Worm (Caenorhabditis elegans) whole organism, early embryonic: ENCODE measurements around the gene F09B9.5.

ENCODE experiments used
- B0310.2 ChIP-seq: sonication (generic microtip); optimal IDR thresholded peaks from 2 replicates; lab custom pipeline; 2016; ENCODE audit warnings: mild to moderate bottlenecking, missing genetic modification characterization, missing compliant biosample characterization
- F13C5.2 ChIP-seq: sonication (generic microtip); optimal IDR thresholded peaks from 2 replicates; lab custom pipeline; 2017; ENCODE audit warnings: mild to moderate bottlenecking, missing genetic modification characterization, inconsistent platforms, missing compliant biosample characterization
- aly-1 ChIP-seq: sonication (generic microtip); optimal IDR thresholded peaks from 2 replicates; lab custom pipeline; 2016; ENCODE audit warnings: missing genetic modification characterization, missing compliant biosample characterization
- ama-1 ChIP-seq: fragments of 150-350 bp; optimal IDR thresholded peaks from 2 replicates; lab custom pipeline; 2014
- ceh-13 ChIP-seq: fragments of 200-800 bp; sonication (Bioruptor generic); optimal IDR thresholded peaks from 2 replicates; lab custom pipeline; 2018; ENCODE audit warnings: mild to moderate bottlenecking, missing genetic modification characterization, missing compliant biosample characterization
- ceh-36 ChIP-seq: sonication (generic microtip); optimal IDR thresholded peaks from 2 replicates; lab custom pipeline; 2016; ENCODE audit warnings: missing genetic modification characterization, inconsistent platforms, missing compliant biosample characterization
- ets-7 ChIP-seq: sonication (generic microtip); optimal IDR thresholded peaks from 2 replicates; lab custom pipeline; 2016; ENCODE audit warnings: missing genotype, missing genetic modification characterization, missing compliant biosample characterization
- flt-1 ChIP-seq: fragments of 200-800 bp; sonication (Bioruptor generic); IDR thresholded peaks from 2 replicates; pipeline ENCODE4 v1.3.6; 2022; ENCODE audit warnings: missing genetic modification characterization, missing compliant biosample characterization
- hmbx-1 ChIP-seq: sonication (generic microtip); optimal IDR thresholded peaks from 2 replicates; lab custom pipeline; 2016; ENCODE audit warnings: mild to moderate bottlenecking, missing genetic modification characterization, missing compliant biosample characterization
- hmg-4 ChIP-seq: fragments of 200-800 bp; sonication (Bioruptor generic); optimal IDR thresholded peaks from 2 replicates; lab custom pipeline; 2018; ENCODE audit warnings: mild to moderate bottlenecking, missing genetic modification characterization, missing compliant biosample characterization
- hnd-1 ChIP-seq: sonication (generic microtip); optimal IDR thresholded peaks from 2 replicates; lab custom pipeline; 2016; ENCODE audit warnings: missing genetic modification characterization, missing compliant biosample characterization
- pes-1 ChIP-seq: fragments of 200-800 bp; sonication (Bioruptor generic); IDR thresholded peaks from 2 replicates; pipeline ENCODE4 v1.3.6; 2022; ENCODE audit warnings: missing genetic modification reagents, missing genetic modification characterization, missing compliant biosample characterization
- scrt-1 ChIP-seq: fragments of 200-800 bp; sonication (Bioruptor generic); IDR thresholded peaks from 2 replicates; pipeline ENCODE4 v1.3.6; 2022; ENCODE audit warnings: missing genetic modification characterization, missing compliant biosample characterization
- sea-1 ChIP-seq: fragments of 200-800 bp; sonication (Bioruptor generic); conservative IDR thresholded peaks from 2 replicates; pipeline ENCODE4 v1.3.6; 2022; ENCODE audit warnings: missing genetic modification characterization, missing compliant biosample characterization
- tbx-11 ChIP-seq: fragments of 200-800 bp; sonication (Bioruptor generic); IDR thresholded peaks from 2 replicates; pipeline ENCODE4 v1.3.6; 2022; ENCODE audit warnings: missing genetic modification characterization, missing compliant biosample characterization
- tbx-37 ChIP-seq: fragments of 200-800 bp; sonication (Bioruptor generic); conservative IDR thresholded peaks from 2 replicates; pipeline ENCODE4 v1.3.6; 2022; ENCODE audit warnings: missing genetic modification reagents, missing genetic modification characterization, missing compliant biosample characterization
- tra-4 ChIP-seq: sonication (generic microtip); optimal IDR thresholded peaks from 2 replicates; lab custom pipeline; 2017; ENCODE audit warnings: missing genetic modification characterization, missing compliant biosample characterization

Gene F09B9.5

DNA sequence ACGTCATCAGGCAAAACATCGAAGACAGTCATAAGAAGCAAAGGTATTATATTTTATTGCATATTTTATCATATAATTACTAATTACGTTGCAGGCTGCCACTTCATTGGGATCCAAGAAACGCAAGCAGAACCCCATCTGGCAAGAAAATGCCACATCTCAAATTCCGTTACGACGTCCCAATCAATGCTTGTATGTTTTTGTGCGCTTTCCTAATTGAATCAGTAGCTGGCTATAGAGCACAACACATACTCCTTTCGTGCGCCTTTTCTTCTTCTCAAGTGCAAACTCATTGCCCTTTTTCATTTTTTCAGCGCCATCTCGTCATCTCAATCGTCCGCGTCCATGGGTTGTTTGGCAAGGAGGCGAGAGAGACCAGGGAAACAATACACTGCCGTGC lies 3.7 kb upstream of the F09B9.5 start:
- TF ChIP-seq ama-1 (lab: Kevin White, UChicago), result no peak
- TF ChIP-seq aly-1 (tag; lab: Kevin White, UChicago), result no peak
- no peak for TF ChIP-seq F13C5.2 (tag; lab: Kevin White, UChicago)
- no peak for TF ChIP-seq ceh-36 (tag; lab: Kevin White, UChicago)
- no peak for TF ChIP-seq hmg-4 (GFP tag; lab: Kevin White, UChicago)
- no peak for TF ChIP-seq hnd-1
- no peak for TF ChIP-seq sea-1 (GFP tag; lab: Robert Waterston, UW)
- TF ChIP-seq B0310.2, result no peak
- TF ChIP-seq ceh-13 (GFP tag; lab: Kevin White, UChicago), result no peak
- TF ChIP-seq tbx-37 (GFP tag; lab: Robert Waterston, UW), result no peak
- no peak for TF ChIP-seq tra-4 (tag; lab: Kevin White, UChicago)
- no peak for TF ChIP-seq hmbx-1
- TF ChIP-seq flt-1 (GFP tag; lab: Robert Waterston, UW), result no peak
- TF ChIP-seq pes-1, result no peak
- no peak for TF ChIP-seq scrt-1
- TF ChIP-seq ets-7 (tag; lab: Kevin White, UChicago), result no peak

DNA sequence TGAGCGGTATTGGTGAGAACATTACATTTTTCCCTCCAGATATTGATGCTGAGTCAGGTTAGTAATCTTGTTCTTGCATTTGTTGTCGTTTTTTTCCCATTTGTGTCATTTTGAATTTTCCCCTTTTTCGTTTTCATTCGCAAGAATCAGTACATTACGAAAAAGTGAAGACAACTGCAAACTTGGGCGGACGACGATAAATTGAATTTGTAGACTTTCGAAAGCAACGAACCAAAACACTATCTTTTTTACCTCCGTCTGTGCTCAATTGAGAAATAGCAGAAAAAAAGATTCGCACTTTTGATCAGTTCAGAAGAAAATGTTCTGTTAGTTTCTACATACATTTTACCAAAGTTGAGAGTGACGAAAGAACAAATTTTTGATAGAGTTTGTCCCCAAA lies 510 bp downstream of the F09B9.5 start:
- no peak for TF ChIP-seq hnd-1
- TF ChIP-seq ceh-13 (GFP tag; lab: Kevin White, UChicago), result no peak
- TF ChIP-seq hmbx-1, result no peak

DNA sequence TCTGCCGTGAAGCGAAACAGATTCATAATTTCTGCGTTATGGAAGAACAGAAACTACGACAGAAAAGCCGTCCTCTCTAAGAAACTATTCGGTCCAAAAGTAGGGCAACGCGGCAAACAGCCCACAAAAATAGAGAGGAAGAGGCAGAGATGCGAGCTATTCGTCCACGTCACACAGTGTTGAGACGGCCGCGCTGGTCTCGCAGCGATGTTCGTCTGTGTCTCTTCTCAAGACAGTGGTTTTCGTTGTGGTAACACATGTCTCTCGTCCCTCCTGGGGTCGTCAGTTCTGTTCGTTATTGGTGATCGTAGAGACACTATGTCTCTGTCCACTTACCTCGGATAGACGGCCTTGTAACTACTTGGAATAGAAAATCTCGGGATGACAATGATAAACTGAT lies 4.1 kb downstream of the F09B9.5 start, which contains the start of gene erd-2.1:
erd-2.1 (minus strand) TSS at position 114 of the 400 bp plus-strand sequence.
- TF ChIP-seq ets-7 (tag; lab: Kevin White, UChicago) (no peak), hmg-4 (GFP tag; lab: Kevin White, UChicago) (peak; percentile 59)

DNA sequence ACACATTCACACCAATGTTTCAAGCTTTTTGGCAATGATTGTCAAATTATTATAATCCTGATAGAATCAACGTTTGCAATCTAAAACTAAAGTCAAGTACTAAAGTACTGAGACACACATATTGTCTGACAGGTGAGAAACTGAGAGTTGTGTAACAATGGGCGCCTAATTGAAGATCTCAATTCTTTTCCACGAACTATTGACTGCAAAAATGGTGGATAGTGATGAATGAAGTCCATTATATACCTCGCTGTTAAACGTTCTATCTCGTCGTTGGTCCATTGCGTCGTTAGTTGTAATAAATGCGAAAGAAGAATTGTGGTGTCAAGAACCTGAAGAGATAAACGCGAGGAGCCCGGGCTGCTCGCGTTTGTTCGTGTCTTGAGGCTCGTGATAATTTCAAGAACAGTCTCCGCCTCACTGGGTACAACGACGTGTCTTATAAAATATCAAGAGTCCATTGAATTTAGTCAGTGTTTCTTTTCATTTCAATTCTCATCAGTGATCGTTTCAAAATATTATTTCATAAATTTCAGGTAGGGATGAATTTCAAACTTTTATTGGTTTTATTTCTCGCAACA lies 5.6 kb downstream of the F09B9.5 start, which contains the start of gene F09B9.4:
F09B9.4 (plus strand) TSS at position 531 of the 581 bp plus-strand sequence.
- no peak for TF ChIP-seq ets-7 (tag; lab: Kevin White, UChicago)
- TF ChIP-seq tra-4 (tag; lab: Kevin White, UChicago), result no peak
- no peak for TF ChIP-seq F13C5.2 (tag; lab: Kevin White, UChicago)
- TF ChIP-seq hnd-1, result no peak
- TF ChIP-seq tbx-11 (GFP tag; lab: Robert Waterston, UW), result no peak
- TF ChIP-seq flt-1 (GFP tag; lab: Robert Waterston, UW), result no peak
- no peak for TF ChIP-seq pes-1
- TF ChIP-seq hmbx-1, result no peak
- TF ChIP-seq ceh-36 (tag; lab: Kevin White, UChicago), result no peak
- no peak for TF ChIP-seq ama-1 (lab: Kevin White, UChicago)
- no peak for TF ChIP-seq sea-1 (GFP tag; lab: Robert Waterston, UW)
- no peak for TF ChIP-seq B0310.2
- no peak for TF ChIP-seq ceh-13 (GFP tag; lab: Kevin White, UChicago)
- TF ChIP-seq hmg-4 (GFP tag; lab: Kevin White, UChicago), result no peak
- no peak for TF ChIP-seq aly-1 (tag; lab: Kevin White, UChicago)
- TF ChIP-seq scrt-1, result no peak
- TF ChIP-seq tbx-37 (GFP tag; lab: Robert Waterston, UW), result no peak

DNA sequence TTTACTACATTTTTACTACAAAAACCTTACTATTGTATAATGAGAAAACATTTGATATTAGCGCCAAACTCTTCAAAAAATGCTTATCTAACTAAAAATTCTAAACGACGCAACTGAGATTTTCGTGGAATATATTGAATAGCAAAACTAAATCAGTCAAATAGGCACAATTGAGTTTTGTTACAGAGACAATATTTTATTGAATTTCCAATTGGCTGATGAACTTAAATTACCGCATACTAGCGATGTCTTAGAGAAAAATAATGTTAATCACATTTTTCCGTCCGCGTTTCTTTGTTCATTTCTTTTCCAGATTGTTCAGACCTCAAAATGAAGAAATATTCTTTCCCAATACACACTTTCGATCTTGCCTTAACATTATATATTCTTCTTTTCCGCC lies 7.9 kb downstream of the F09B9.5 start:
- TF ChIP-seq tbx-37 (GFP tag; lab: Robert Waterston, UW), result no peak
- TF ChIP-seq aly-1 (tag; lab: Kevin White, UChicago), result no peak
- TF ChIP-seq tra-4 (tag; lab: Kevin White, UChicago), result no peak
- no peak for TF ChIP-seq sea-1 (GFP tag; lab: Robert Waterston, UW)
- no peak for TF ChIP-seq hmbx-1
- TF ChIP-seq ceh-36 (tag; lab: Kevin White, UChicago), result no peak
- no peak for TF ChIP-seq flt-1 (GFP tag; lab: Robert Waterston, UW)
- TF ChIP-seq F13C5.2 (tag; lab: Kevin White, UChicago), result no peak

DNA sequence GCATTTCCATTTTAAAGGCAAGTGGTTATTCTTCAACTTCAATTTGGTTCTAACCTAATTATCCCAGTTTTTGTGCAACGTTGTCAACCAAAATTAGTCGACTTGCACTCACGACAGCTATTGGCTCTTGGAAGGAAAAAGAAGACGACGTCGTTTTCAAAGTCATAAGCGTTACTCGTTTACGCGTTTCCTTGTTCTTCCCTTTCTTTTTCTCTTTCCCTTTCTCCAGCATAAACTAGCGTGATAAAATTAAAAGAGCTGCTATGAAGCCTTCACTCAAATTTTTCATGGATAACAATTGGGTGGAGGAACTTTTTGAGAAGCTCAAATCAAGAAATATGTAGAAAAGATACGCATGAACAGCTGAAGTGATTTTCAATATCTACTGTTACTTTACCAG lies 8.6 kb downstream of the F09B9.5 start:
- TF ChIP-seq hmg-4 (GFP tag; lab: Kevin White, UChicago) (no peak), ets-7 (tag; lab: Kevin White, UChicago) (no peak), pes-1 (no peak), ceh-13 (GFP tag; lab: Kevin White, UChicago) (no peak), tbx-11 (GFP tag; lab: Robert Waterston, UW) (no peak), aly-1 (tag; lab: Kevin White, UChicago) (no peak), B0310.2 (no peak), ceh-36 (tag; lab: Kevin White, UChicago) (no peak), flt-1 (GFP tag; lab: Robert Waterston, UW) (no peak), scrt-1 (no peak), tbx-37 (GFP tag; lab: Robert Waterston, UW) (no peak), tra-4 (tag; lab: Kevin White, UChicago) (no peak), ama-1 (lab: Kevin White, UChicago) (no peak), F13C5.2 (tag; lab: Kevin White, UChicago) (no peak), hmbx-1 (no peak), sea-1 (GFP tag; lab: Robert Waterston, UW) (no peak), hnd-1 (no peak)

DNA sequence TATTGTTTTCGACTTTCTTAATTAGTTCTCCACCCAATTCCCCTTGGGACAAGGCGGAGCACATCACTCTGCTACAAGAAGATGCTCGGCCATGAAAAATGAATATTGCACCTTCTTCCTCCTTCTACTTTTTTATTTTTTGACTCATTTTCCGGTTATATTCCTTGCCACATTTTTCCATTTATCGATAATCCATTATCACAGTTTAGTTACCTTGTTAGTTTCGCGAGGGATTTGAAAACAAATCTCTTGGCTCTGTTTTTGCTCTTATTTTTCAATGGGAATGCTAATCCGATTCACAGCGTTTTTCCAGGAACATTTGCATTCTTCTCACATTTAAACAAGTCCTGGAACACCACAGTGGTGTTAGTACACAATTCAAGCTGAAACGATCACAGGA lies 12.4 kb downstream of the F09B9.5 start, which contains the start of gene rnp-9:
rnp-9 (plus strand) TSS at position 301 of the 400 bp plus-strand sequence.
- TF ChIP-seq scrt-1 (no peak), hmg-4 (GFP tag; lab: Kevin White, UChicago) (no peak), pes-1 (no peak), hmbx-1 (no peak), B0310.2 (no peak)

DNA sequence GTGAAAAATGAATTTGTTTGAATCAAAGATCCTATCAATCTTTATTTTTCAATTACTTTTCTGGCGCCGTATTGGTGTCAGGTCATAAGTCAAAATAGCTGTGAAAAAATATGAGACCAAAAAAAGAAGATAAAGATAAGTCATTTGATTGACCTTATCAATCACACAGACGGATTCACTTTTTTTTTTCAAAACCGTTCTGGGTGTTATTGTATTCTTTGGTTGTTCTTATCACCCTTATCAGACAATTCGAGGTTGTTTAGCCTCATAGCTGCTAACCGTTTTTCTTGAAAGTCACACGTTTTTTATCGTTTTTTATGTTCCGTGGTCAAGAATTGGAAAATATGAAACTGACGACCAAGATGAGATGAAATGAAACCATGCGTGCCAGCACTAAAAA lies 13.9 kb downstream of the F09B9.5 start:
- no peak for TF ChIP-seq tbx-37 (GFP tag; lab: Robert Waterston, UW)
- no peak for TF ChIP-seq B0310.2
- no peak for TF ChIP-seq tbx-11 (GFP tag; lab: Robert Waterston, UW)
- no peak for TF ChIP-seq scrt-1
- no peak for TF ChIP-seq F13C5.2 (tag; lab: Kevin White, UChicago)
- TF ChIP-seq pes-1, result no peak
- no peak for TF ChIP-seq sea-1 (GFP tag; lab: Robert Waterston, UW)
- no peak for TF ChIP-seq ceh-36 (tag; lab: Kevin White, UChicago)
- TF ChIP-seq ets-7 (tag; lab: Kevin White, UChicago), result no peak
- TF ChIP-seq ceh-13 (GFP tag; lab: Kevin White, UChicago), result no peak
- no peak for TF ChIP-seq tra-4 (tag; lab: Kevin White, UChicago)
- no peak for TF ChIP-seq hmbx-1
- no peak for TF ChIP-seq hnd-1
- TF ChIP-seq aly-1 (tag; lab: Kevin White, UChicago), result no peak
- no peak for TF ChIP-seq flt-1 (GFP tag; lab: Robert Waterston, UW)
